Worm (Caenorhabditis elegans) whole organism, L1 larva: Measurements from ENCODE around the gene glb-31.

Experiments
- ceh-63 ChIP-seq: fragments of 200-800 bp; sonication (Bioruptor generic); optimal IDR thresholded peaks from 2 replicates; lab custom pipeline; 2018; ENCODE audit warnings: mild to moderate bottlenecking, missing genetic modification characterization, missing compliant biosample characterization
- dpl-1 ChIP-seq, 3 experiments: fragments of 150-350 bp in 2 of 3; sonication (generic microtip) in 1 of 3; optimal IDR thresholded peaks; 2 replicates each; lab custom pipeline; 2014 to 2017; ENCODE audit warnings: missing biosample characterization in 3 of 3, missing genetic modification characterization in 3 of 3, missing genetic modification reagents in 3 of 3
- lin-35 ChIP-seq, 2 experiments: fragments of 150-350 bp; optimal IDR thresholded peaks; 2 replicates each; lab custom pipeline; 2014; ENCODE audit warnings: missing biosample characterization in 2 of 2, missing genetic modification characterization in 2 of 2, missing genetic modification reagents in 2 of 2
- snu-23 ChIP-seq: sonication (generic microtip); optimal IDR thresholded peaks from 2 replicates; lab custom pipeline; 2016; ENCODE audit warnings: missing genetic modification characterization, missing compliant biosample characterization
- zag-1 ChIP-seq: fragments of 150-350 bp; optimal IDR thresholded peaks from 2 replicates; lab custom pipeline; 2014; ENCODE audit warnings: missing biosample characterization, missing genetic modification characterization

DNA sequence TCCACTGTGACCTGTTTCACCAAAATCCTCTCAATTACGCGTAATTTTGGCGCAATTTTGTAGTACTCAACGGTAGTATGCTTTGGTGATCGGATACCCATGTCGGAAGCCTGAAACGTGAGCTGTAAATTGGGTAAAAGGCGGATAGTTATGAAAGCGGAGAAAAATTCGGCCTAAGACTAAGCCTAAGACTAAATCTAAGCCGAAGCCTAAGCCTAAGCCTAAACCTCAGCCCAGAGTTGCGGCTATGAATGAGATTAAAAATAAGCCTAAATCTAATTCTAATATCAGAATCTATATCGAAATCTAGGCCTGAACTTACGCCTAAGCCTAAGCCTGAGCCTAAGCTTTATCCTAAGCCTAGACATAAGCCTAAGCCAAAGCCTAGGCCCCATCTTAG lies 49.2 kb downstream of the glb-31 start, which contains the start of gene lin-42:
- TF ChIP-seq ceh-63 (GFP tag; lab: Kevin White, UChicago), result no peak
- TF ChIP-seq zag-1 (tag; lab: Kevin White, UChicago), result no peak
- TF ChIP-seq dpl-1 (GFP tag; optimal IDR thresholded peaks at IDR 0.05; lab: Kevin White, UChicago), result no peak
- no peak for TF ChIP-seq lin-35 (GFP tag; optimal IDR thresholded peaks at IDR 0.05; lab: Kevin White, UChicago)
- no peak for TF ChIP-seq snu-23
